Worm (Caenorhabditis elegans): ENCODE results near the gene tre-5.

Gene tre-5

ce11 chrII:61013-61412 is 5.9 kb upstream of the tre-5 start, which contains the start of gene C23H3.2:
TSS of gene C23H3.2 (plus strand) at chrII:61313.
- TF ChIP-seq tab-1 (GFP tag; IDR thresholded peaks at IDR 0.05): no peak
- no peak for TF ChIP-seq klf-2 (GFP tag; conservative IDR thresholded peaks at IDR 0.05)
- no peak for TF ChIP-seq flt-1 (GFP tag; IDR thresholded peaks at IDR 0.05)
- TF ChIP-seq ztf-29 (GFP tag; IDR thresholded peaks at IDR 0.05): no peak
- TF ChIP-seq ztf-23 (GFP tag; IDR thresholded peaks at IDR 0.05): no peak
- TF ChIP-seq ref-1 (GFP tag; conservative IDR thresholded peaks at IDR 0.05): no peak
- TF ChIP-seq cog-1 (tag; optimal IDR thresholded peaks at IDR 0.05): no peak
- TF ChIP-seq med-1 (GFP tag; optimal IDR thresholded peaks at IDR 0.05; ENCODE audit: insufficient read depth): no peak
- no peak for TF ChIP-seq T22C8.4 (GFP tag; IDR thresholded peaks at IDR 0.05)

ce11 chrII:60049-60448 is 4.9 kb upstream of the tre-5 start:
- TF ChIP-seq cog-1 (tag; optimal IDR thresholded peaks at IDR 0.05): no peak
- TF ChIP-seq tab-1 (GFP tag; IDR thresholded peaks at IDR 0.05): no peak
- no peak for TF ChIP-seq ztf-23 (GFP tag; IDR thresholded peaks at IDR 0.05)
- no peak for TF ChIP-seq ztf-29 (GFP tag; IDR thresholded peaks at IDR 0.05)
- no peak for TF ChIP-seq med-1 (GFP tag; optimal IDR thresholded peaks at IDR 0.05; ENCODE audit: insufficient read depth)
- no peak for TF ChIP-seq klf-2 (GFP tag; conservative IDR thresholded peaks at IDR 0.05)
- no peak for TF ChIP-seq ref-1 (GFP tag; conservative IDR thresholded peaks at IDR 0.05)
- no peak for TF ChIP-seq T22C8.4 (GFP tag; IDR thresholded peaks at IDR 0.05)
- TF ChIP-seq flt-1 (GFP tag; IDR thresholded peaks at IDR 0.05): no peak

- no peak for TF ChIP-seq ztf-29 (GFP tag; IDR thresholded peaks at IDR 0.05)
- no peak for TF ChIP-seq ref-1 (GFP tag; conservative IDR thresholded peaks at IDR 0.05)
- TF ChIP-seq flt-1 (GFP tag; IDR thresholded peaks at IDR 0.05): no peak
- no peak for TF ChIP-seq T22C8.4 (GFP tag; IDR thresholded peaks at IDR 0.05)
- no peak for TF ChIP-seq tab-1 (GFP tag; IDR thresholded peaks at IDR 0.05)
- TF ChIP-seq med-1 (GFP tag; optimal IDR thresholded peaks at IDR 0.05; ENCODE audit: insufficient read depth): no peak
- no peak for TF ChIP-seq ztf-23 (GFP tag; IDR thresholded peaks at IDR 0.05)
- no peak for TF ChIP-seq klf-2 (GFP tag; conservative IDR thresholded peaks at IDR 0.05)
Measured at ce11 chrII:57873-58272, 2.8 kb upstream of the tre-5 start.

ce11 chrII:57370-57769 is 2.3 kb upstream of the tre-5 start, which contains the start of gene ascc-1:
TSS of gene ascc-1 (plus strand) at chrII:57670.
- TF ChIP-seq T22C8.4 (GFP tag; IDR thresholded peaks at IDR 0.05): no peak
- TF ChIP-seq klf-2 (GFP tag; conservative IDR thresholded peaks at IDR 0.05): no peak
- no peak for TF ChIP-seq cog-1 (tag; optimal IDR thresholded peaks at IDR 0.05)
- no peak for TF ChIP-seq tab-1 (GFP tag; IDR thresholded peaks at IDR 0.05)
- TF ChIP-seq flt-1 (GFP tag; IDR thresholded peaks at IDR 0.05): no peak
- TF ChIP-seq ztf-23 (GFP tag; IDR thresholded peaks at IDR 0.05): no peak
- TF ChIP-seq ztf-29 (GFP tag; IDR thresholded peaks at IDR 0.05): no peak
- TF ChIP-seq ref-1 (GFP tag; conservative IDR thresholded peaks at IDR 0.05): no peak
- TF ChIP-seq med-1 (GFP tag; optimal IDR thresholded peaks at IDR 0.05; ENCODE audit: insufficient read depth): no peak

ce11 chrII:51352-51751 is 3.8 kb downstream of the tre-5 start, which contains the start of gene sptl-1:
TSS of gene sptl-1 (plus strand) at chrII:51652.
- no peak for TF ChIP-seq T22C8.4 (GFP tag; IDR thresholded peaks at IDR 0.05)
- TF ChIP-seq cog-1 (tag; optimal IDR thresholded peaks at IDR 0.05): no peak
- no peak for TF ChIP-seq flt-1 (GFP tag; IDR thresholded peaks at IDR 0.05)
- no peak for TF ChIP-seq klf-2 (GFP tag; conservative IDR thresholded peaks at IDR 0.05)
- no peak for TF ChIP-seq ztf-29 (GFP tag; IDR thresholded peaks at IDR 0.05)
- no peak for TF ChIP-seq med-1 (GFP tag; optimal IDR thresholded peaks at IDR 0.05; ENCODE audit: insufficient read depth)
- TF ChIP-seq tab-1 (GFP tag; IDR thresholded peaks at IDR 0.05): no peak
- TF ChIP-seq ref-1 (GFP tag; conservative IDR thresholded peaks at IDR 0.05): no peak
- TF ChIP-seq ztf-23 (GFP tag; IDR thresholded peaks at IDR 0.05): no peak

ce11 chrII:50862-51261 is 4.2 kb downstream of the tre-5 start:
- TF ChIP-seq ztf-29 (GFP tag; IDR thresholded peaks at IDR 0.05) (no peak), cog-1 (tag; optimal IDR thresholded peaks at IDR 0.05) (no peak), ref-1 (GFP tag; conservative IDR thresholded peaks at IDR 0.05) (no peak), flt-1 (GFP tag; IDR thresholded peaks at IDR 0.05) (no peak), med-1 (GFP tag; optimal IDR thresholded peaks at IDR 0.05; ENCODE audit: insufficient read depth) (no peak), ztf-23 (GFP tag; IDR thresholded peaks at IDR 0.05) (no peak), klf-2 (GFP tag; conservative IDR thresholded peaks at IDR 0.05) (no peak), T22C8.4 (GFP tag; IDR thresholded peaks at IDR 0.05) (no peak), tab-1 (GFP tag; IDR thresholded peaks at IDR 0.05) (no peak)

ce11 chrII:47280-47679 is 7.8 kb downstream of the tre-5 start, which contains the start of gene C23H3.5:
TSS of gene C23H3.5 (plus strand) at chrII:47580.
- TF ChIP-seq T22C8.4 (GFP tag; IDR thresholded peaks at IDR 0.05) (no peak), med-1 (GFP tag; optimal IDR thresholded peaks at IDR 0.05; ENCODE audit: insufficient read depth) (no peak)

ce11 chrII:46116-46515 is 9.0 kb downstream of the tre-5 start, which contains the start of gene rpt-4:
TSS of gene rpt-4 (minus strand) at chrII:46216.
- TF ChIP-seq klf-2 (GFP tag; conservative IDR thresholded peaks at IDR 0.05): no peak
- TF ChIP-seq med-1 (GFP tag; optimal IDR thresholded peaks at IDR 0.05; ENCODE audit: insufficient read depth): no peak
- TF ChIP-seq T22C8.4 (GFP tag; IDR thresholded peaks at IDR 0.05): no peak
- no peak for TF ChIP-seq ref-1 (GFP tag; conservative IDR thresholded peaks at IDR 0.05)
- TF ChIP-seq flt-1 (GFP tag; IDR thresholded peaks at IDR 0.05): no peak
- TF ChIP-seq ztf-23 (GFP tag; IDR thresholded peaks at IDR 0.05): no peak
- TF ChIP-seq ztf-29 (GFP tag; IDR thresholded peaks at IDR 0.05): no peak
- no peak for TF ChIP-seq tab-1 (GFP tag; IDR thresholded peaks at IDR 0.05)
- no peak for TF ChIP-seq cog-1 (tag; optimal IDR thresholded peaks at IDR 0.05)

- no peak for TF ChIP-seq cog-1 (tag; optimal IDR thresholded peaks at IDR 0.05)
Measured at ce11 chrII:44740-45139, 10.4 kb downstream of the tre-5 start, which contains the start of gene rpoa-49. TSS of gene rpoa-49 (plus strand) at chrII:45040.

- TF ChIP-seq klf-2 (GFP tag; conservative IDR thresholded peaks at IDR 0.05) (no peak), med-1 (GFP tag; optimal IDR thresholded peaks at IDR 0.05; ENCODE audit: insufficient read depth) (no peak), tab-1 (GFP tag; IDR thresholded peaks at IDR 0.05) (no peak), ref-1 (GFP tag; conservative IDR thresholded peaks at IDR 0.05) (no peak), ztf-29 (GFP tag; IDR thresholded peaks at IDR 0.05) (no peak), flt-1 (GFP tag; IDR thresholded peaks at IDR 0.05) (no peak)
Measured at ce11 chrII:43640-44039, 11.5 kb downstream of the tre-5 start, which contains the start of gene nfyc-1. TSS of gene nfyc-1 (plus strand) at chrII:43907.
